Fruit fly (Drosophila melanogaster): Measurements from ENCODE around the gene Tie.

- TF ChIP-seq Pif1B (GFP tag; optimal IDR thresholded peaks at IDR 0.05) (no peak), CG8301 (tag; optimal IDR thresholded peaks at IDR 0.05) (no peak), CG15710 (tag; optimal IDR thresholded peaks at IDR 0.05) (no peak), CG9948 (tag; optimal IDR thresholded peaks at IDR 0.05) (no peak), Pif1A (GFP tag; optimal IDR thresholded peaks at IDR 0.05) (no peak), fd96Ca (GFP tag; IDR thresholded peaks at IDR 0.05) (no peak), CG13204 (GFP tag; optimal IDR thresholded peaks at IDR 0.05) (no peak), EcR (GFP tag; optimal IDR thresholded peaks at IDR 0.05) (no peak), CG8159 (tag; optimal IDR thresholded peaks at IDR 0.05) (no peak), CG32121 (GFP tag; IDR thresholded peaks at IDR 0.05) (no peak), CG14655 (GFP tag; optimal IDR thresholded peaks at IDR 0.05) (no peak), CG10348 (GFP tag; IDR thresholded peaks at IDR 0.05) (no peak), D1 (tag; optimal IDR thresholded peaks at IDR 0.05) (no peak), CG34367 (tag; optimal IDR thresholded peaks at IDR 0.05) (no peak)
Observed at dm6 chr3L:4519417-4519931, 12.5 kb downstream of the Tie start.

All from whole organism, pupa.